Worm (Caenorhabditis elegans): Measurements from ENCODE around the gene T28A11.19.

Gene T28A11.19

DNA sequence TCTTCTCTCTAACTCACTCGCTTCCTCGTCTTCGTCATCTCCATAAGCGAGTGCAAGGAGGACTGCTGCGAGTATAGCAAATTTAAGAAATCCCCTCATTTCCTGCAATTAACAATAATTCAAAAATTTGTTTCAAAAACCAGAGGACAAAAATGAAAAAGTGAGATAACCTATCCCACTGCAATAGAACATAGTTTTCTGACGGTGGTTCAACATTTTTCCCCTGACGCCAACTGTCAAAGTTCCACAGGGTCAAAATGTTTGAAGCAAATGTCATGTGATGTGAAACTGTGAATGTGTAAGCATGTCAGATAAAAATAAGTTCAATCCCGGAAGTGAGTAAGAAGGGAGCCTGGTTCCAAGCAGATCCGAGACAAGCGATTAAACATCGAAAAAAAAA, at the start of gene T28A11.19:
Gene T28A11.19 (minus strand): TSS at position 108 of the 400 bp plus-strand sequence.
- no peak for TF ChIP-seq skn-1 (tag; optimal IDR thresholded peaks at IDR 0.05)
- no peak for TF ChIP-seq ceh-9 (tag; optimal IDR thresholded peaks at IDR 0.05)
- no peak for TF ChIP-seq nhr-43 (tag; optimal IDR thresholded peaks at IDR 0.05; ENCODE audit: poor library complexity, severe bottlenecking)
- no peak for TF ChIP-seq jun-1 (tag; optimal IDR thresholded peaks at IDR 0.05)
- no peak for TF ChIP-seq R02D3.7 (tag; optimal IDR thresholded peaks at IDR 0.05)
- no peak for TF ChIP-seq nhr-23 (tag; optimal IDR thresholded peaks at IDR 0.05)
- TF ChIP-seq hmg-11 (tag; optimal IDR thresholded peaks at IDR 0.05), result no peak
- no peak for TF ChIP-seq ceh-28 (tag; optimal IDR thresholded peaks at IDR 0.05)
- TF ChIP-seq elt-3 (tag; optimal IDR thresholded peaks at IDR 0.05), result no peak
- TF ChIP-seq fkh-10 (GFP tag; optimal IDR thresholded peaks at IDR 0.05), result no peak
- TF ChIP-seq ama-1 (optimal IDR thresholded peaks at IDR 0.05), result no peak
- TF ChIP-seq sea-2 (GFP tag; optimal IDR thresholded peaks at IDR 0.05), result no peak
- no peak for TF ChIP-seq nhr-25 (tag; optimal IDR thresholded peaks at IDR 0.05)
- no peak for TF ChIP-seq lin-39 (tag; optimal IDR thresholded peaks at IDR 0.05)
- TF ChIP-seq ZK546.5 (tag; optimal IDR thresholded peaks at IDR 0.05), result no peak
- no peak for TF ChIP-seq elt-1 (tag; optimal IDR thresholded peaks at IDR 0.05)

DNA sequence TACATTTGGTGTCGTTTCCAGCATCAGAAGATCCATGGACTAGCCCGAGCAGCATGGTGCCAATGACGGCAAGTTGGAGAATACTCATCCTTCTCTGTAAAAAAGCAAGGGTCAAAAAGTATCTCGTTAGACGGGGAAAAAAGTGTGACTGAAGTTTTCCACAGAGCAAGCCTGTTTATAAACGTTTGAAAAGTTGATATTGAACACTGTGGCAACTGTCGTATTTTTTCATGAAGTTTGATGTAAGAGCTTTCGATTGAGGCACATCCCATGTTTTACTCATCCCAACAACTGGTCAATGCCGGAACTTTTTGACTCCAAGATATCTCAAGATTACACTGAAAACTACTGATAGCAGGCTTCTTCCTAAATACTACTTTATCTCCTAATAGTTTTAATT, 49.7 kb upstream of the T28A11.19 start, which contains the start of gene F35F10.13:
Gene F35F10.13 (minus strand): TSS at position 101 of the 400 bp plus-strand sequence.
- TF ChIP-seq snpc-4 (tag; optimal IDR thresholded peaks at IDR 0.05) (no peak), egl-5 (tag; optimal IDR thresholded peaks at IDR 0.05) (no peak), fos-1 (tag; optimal IDR thresholded peaks at IDR 0.05) (no peak), nhr-28 (tag; optimal IDR thresholded peaks at IDR 0.05) (no peak), sea-2 (GFP tag; optimal IDR thresholded peaks at IDR 0.05) (no peak), nfya-1 (tag; optimal IDR thresholded peaks at IDR 0.05; ENCODE audit: insufficient read depth) (no peak)

- TF ChIP-seq elt-1 (tag; optimal IDR thresholded peaks at IDR 0.05) (no peak), lin-39 (tag; optimal IDR thresholded peaks at IDR 0.05) (no peak), unc-62 (GFP tag; optimal IDR thresholded peaks at IDR 0.05) (no peak), ztf-11 (tag; optimal IDR thresholded peaks at IDR 0.05) (no peak), fkh-2 (tag; optimal IDR thresholded peaks at IDR 0.05) (no peak), snpc-4 (tag; optimal IDR thresholded peaks at IDR 0.05) (no peak), ceh-16 (tag; optimal IDR thresholded peaks at IDR 0.05) (no peak), jun-1 (tag; optimal IDR thresholded peaks at IDR 0.05) (no peak), aly-2 (tag; optimal IDR thresholded peaks at IDR 0.05) (no peak), sea-2 (GFP tag; optimal IDR thresholded peaks at IDR 0.05) (no peak), mml-1 (tag; optimal IDR thresholded peaks at IDR 0.05) (no peak), hmg-11 (tag; optimal IDR thresholded peaks at IDR 0.05) (no peak), lsy-12 (tag; optimal IDR thresholded peaks at IDR 0.05) (no peak), pqm-1 (tag; optimal IDR thresholded peaks at IDR 0.05) (no peak), skn-1 (tag; optimal IDR thresholded peaks at IDR 0.05) (no peak), nhr-43 (tag; optimal IDR thresholded peaks at IDR 0.05; ENCODE audit: poor library complexity, severe bottlenecking) (no peak), eor-1 (tag; optimal IDR thresholded peaks at IDR 0.05) (no peak), nhr-28 (tag; optimal IDR thresholded peaks at IDR 0.05) (no peak)
Observed at ce11 chrV:3316108-3316507, 46.8 kb upstream of the T28A11.19 start, which contains the start of gene F35F10.1. Gene F35F10.1 (plus strand): TSS chrV:3316307.

ce11 chrV:3315308-3315707, 46.0 kb upstream of the T28A11.19 start, which contains the start of gene arrd-19:
Gene arrd-19 (minus strand): TSS chrV:3315516.
- peak; percentile 70 for TF ChIP-seq lin-15B (tag; optimal IDR thresholded peaks at IDR 0.05)
- peak; percentile 11 for TF ChIP-seq pqm-1 (tag; optimal IDR thresholded peaks at IDR 0.05)
- TF ChIP-seq ztf-11 (tag; optimal IDR thresholded peaks at IDR 0.05), result no peak
- peak; percentile 45 for TF ChIP-seq snpc-4 (tag; optimal IDR thresholded peaks at IDR 0.05)
- no peak for TF ChIP-seq fos-1 (tag; optimal IDR thresholded peaks at IDR 0.05)
- TF ChIP-seq pha-4 (tag; optimal IDR thresholded peaks at IDR 0.05), result peak; percentile 89
- no peak for TF ChIP-seq nhr-77 (tag; optimal IDR thresholded peaks at IDR 0.05)
- peak; percentile 92 for TF ChIP-seq nhr-25 (tag; optimal IDR thresholded peaks at IDR 0.05)
- TF ChIP-seq jun-1 (tag; optimal IDR thresholded peaks at IDR 0.05), result peak; percentile 13
- TF ChIP-seq elt-2 (tag; optimal IDR thresholded peaks at IDR 0.05), result peak; percentile 46
- peak; percentile 38 for TF ChIP-seq tbx-2 (tag; optimal IDR thresholded peaks at IDR 0.05)
- no peak for TF ChIP-seq eor-1 (tag; optimal IDR thresholded peaks at IDR 0.05)
- TF ChIP-seq nhr-23 (tag; optimal IDR thresholded peaks at IDR 0.05), result peak; percentile 85
- TF ChIP-seq egl-5 (tag; optimal IDR thresholded peaks at IDR 0.05), result peak; percentile 75
- TF ChIP-seq lsy-12 (tag; optimal IDR thresholded peaks at IDR 0.05), result no peak
- TF ChIP-seq lin-39 (tag; optimal IDR thresholded peaks at IDR 0.05), result peak; percentile 60
- TF ChIP-seq elt-3 (tag; optimal IDR thresholded peaks at IDR 0.05), result peak in 1 of 3 experiments; percentile 39
- TF ChIP-seq nhr-43 (tag; optimal IDR thresholded peaks at IDR 0.05; ENCODE audit: poor library complexity, severe bottlenecking), result peak; percentile 72
- TF ChIP-seq R02D3.7 (tag; optimal IDR thresholded peaks at IDR 0.05), result no peak
- peak; percentile 52 for TF ChIP-seq ceh-28 (tag; optimal IDR thresholded peaks at IDR 0.05)
- TF ChIP-seq nfya-1 (tag; optimal IDR thresholded peaks at IDR 0.05; ENCODE audit: insufficient read depth), result peak; percentile 83
- peak; percentile 84 for TF ChIP-seq hmg-11 (tag; optimal IDR thresholded peaks at IDR 0.05)
- no peak for TF ChIP-seq nhr-67 (tag; optimal IDR thresholded peaks at IDR 0.05)
